Worm (Caenorhabditis elegans) whole organism, L4 larva: ENCODE measurements around the gene C16D9.1.

Source experiments
- D1046.2 ChIP-seq: fragments of 200-800 bp; sonication (Bioruptor generic); IDR thresholded peaks from 2 replicates; pipeline ENCODE4 v1.3.6; 2022; ENCODE audit warnings: missing genetic modification characterization, missing compliant biosample characterization
- F10B5.3 ChIP-seq: sonication (generic microtip); optimal IDR thresholded peaks from 2 replicates; lab custom pipeline; 2016; ENCODE audit warnings: mild to moderate bottlenecking, missing genetic modification characterization, missing compliant biosample characterization
- R02D3.7 ChIP-seq: fragments of 150-350 bp; sonication (generic microtip); optimal IDR thresholded peaks from 3 replicates; lab custom pipeline; 2014; ENCODE audit warnings: missing biosample characterization, missing genetic modification characterization
- T26A8.4 ChIP-seq: fragments of 200-800 bp; sonication (Bioruptor generic); IDR thresholded peaks from 2 replicates; pipeline ENCODE4 v1.3.6; 2022; ENCODE audit warnings: missing genetic modification characterization, missing compliant biosample characterization
- aha-1 ChIP-seq: fragments of 150-350 bp; peaks from one replicate; lab custom pipeline; 2014; ENCODE audit warnings: missing biosample characterization, missing genetic modification characterization
- aly-2 ChIP-seq: sonication (generic microtip); optimal IDR thresholded peaks from 2 replicates; lab custom pipeline; 2018; ENCODE audit warnings: missing biosample characterization, missing genetic modification characterization
- ama-1 ChIP-seq: fragments of 150-350 bp; optimal IDR thresholded peaks from 2 replicates; lab custom pipeline; 2014; ENCODE audit warnings: inconsistent platforms, mixed read lengths
- arid-1 ChIP-seq: fragments of 200-800 bp; sonication (Bioruptor generic); conservative IDR thresholded peaks from 2 replicates; pipeline ENCODE4 v1.3.6; 2022; ENCODE audit warnings: missing genetic modification reagents, missing genetic modification characterization, missing compliant biosample characterization
- ceh-20 ChIP-seq: fragments of 200-800 bp; sonication (Bioruptor generic); IDR thresholded peaks from 2 replicates; pipeline ENCODE4 v1.3.6; 2022; ENCODE audit warnings: missing genetic modification reagents, missing genetic modification characterization, missing compliant biosample characterization
- ceh-44 ChIP-seq: fragments of 200-800 bp; sonication (Bioruptor generic); IDR thresholded peaks from 2 replicates; pipeline ENCODE4 v1.3.6; 2022; ENCODE audit warnings: missing genetic modification reagents, missing genetic modification characterization, missing compliant biosample characterization
- ceh-62 ChIP-seq: sonication (generic microtip); optimal IDR thresholded peaks from 2 replicates; lab custom pipeline; 2017; ENCODE audit warnings: missing biosample characterization, missing genetic modification characterization
- cey-2 ChIP-seq: sonication (generic microtip); optimal IDR thresholded peaks from 3 replicates; lab custom pipeline; 2017; ENCODE audit warnings: missing genetic modification characterization, mild to moderate bottlenecking, missing compliant biosample characterization, antibody characterized with exemption, borderline replicate concordance; ENCODE audit not compliant: insufficient read depth
- daf-12 ChIP-seq: fragments of 150-350 bp; optimal IDR thresholded peaks from 2 replicates; lab custom pipeline; 2014; ENCODE audit warnings: missing biosample characterization, missing genetic modification reagents, missing genetic modification characterization
- daf-16 ChIP-seq, 3 experiments: sonication (generic microtip); optimal IDR thresholded peaks; 2 replicates each; lab custom pipeline; 2016 to 2017; ENCODE audit warnings: missing genetic modification characterization in 3 of 3, missing genetic modification reagents in 3 of 3, mild to moderate bottlenecking in 2 of 3, missing compliant biosample characterization in 2 of 3, missing biosample characterization in 1 of 3, moderate library complexity in 1 of 3
- dmd-6 ChIP-seq: fragments of 200-800 bp; sonication (Bioruptor generic); IDR thresholded peaks from 2 replicates; pipeline ENCODE4 v1.3.6; 2022; ENCODE audit warnings: missing genetic modification reagents, missing genetic modification characterization, missing compliant biosample characterization
- dmd-8 ChIP-seq: fragments of 200-800 bp; sonication (Bioruptor generic); IDR thresholded peaks from 2 replicates; pipeline ENCODE4 v1.3.6; 2022; ENCODE audit warnings: missing genetic modification characterization, missing compliant biosample characterization
- dve-1 ChIP-seq: sonication (generic microtip); optimal IDR thresholded peaks from 2 replicates; lab custom pipeline; 2017; ENCODE audit warnings: antibody characterized with exemption, mild to moderate bottlenecking, missing genetic modification characterization, missing compliant biosample characterization; ENCODE audit not compliant: insufficient read depth
- egl-43 ChIP-seq: fragments of 200-800 bp; sonication (Bioruptor generic); IDR thresholded peaks from 2 replicates; pipeline ENCODE4 v1.3.6; 2022; ENCODE audit warnings: missing genetic modification reagents, missing genetic modification characterization, missing compliant biosample characterization
- fkh-10 ChIP-seq: fragments of 150-350 bp; optimal IDR thresholded peaks from 2 replicates; lab custom pipeline; 2014; ENCODE audit warnings: missing biosample characterization, missing genetic modification reagents, missing genetic modification characterization
- gei-8 ChIP-seq: fragments of 200-800 bp; sonication (Bioruptor generic); optimal IDR thresholded peaks from 2 replicates; lab custom pipeline; 2018; ENCODE audit warnings: mild to moderate bottlenecking, missing genetic modification characterization, missing compliant biosample characterization
- hlh-30 ChIP-seq: sonication (generic microtip); optimal IDR thresholded peaks from 2 replicates; lab custom pipeline; 2017; ENCODE audit warnings: antibody characterized with exemption, mild to moderate bottlenecking, missing genetic modification characterization, missing compliant biosample characterization; ENCODE audit not compliant: insufficient read depth
- hmg-1.1 ChIP-seq: fragments of 200-800 bp; sonication (Bioruptor generic); IDR thresholded peaks from 2 replicates; pipeline ENCODE4 v1.3.6; 2022; ENCODE audit warnings: missing genetic modification reagents, missing genetic modification characterization, missing compliant biosample characterization
- lin-1 ChIP-seq: fragments of 200-800 bp; sonication (Bioruptor generic); IDR thresholded peaks from 2 replicates; pipeline ENCODE4 v1.3.6; 2022; ENCODE audit warnings: missing genetic modification reagents, missing genetic modification characterization, missing compliant biosample characterization
- lsy-2 ChIP-seq, 2 experiments: fragments of 150-350 bp in 1 of 2; sonication (generic microtip) in 1 of 2; optimal IDR thresholded peaks; 2 replicates each; lab custom pipeline; 2014 to 2017; ENCODE audit warnings: missing biosample characterization in 2 of 2, missing genetic modification characterization in 2 of 2
- mdl-1 ChIP-seq, 2 experiments: fragments of 150-350 bp in 1 of 2; sonication (generic microtip) in 1 of 2; optimal IDR thresholded peaks; 2 replicates each; lab custom pipeline; 2014 to 2017; ENCODE audit warnings: missing biosample characterization in 2 of 2, missing genetic modification characterization in 2 of 2
- mdt-29 ChIP-seq: fragments of 200-800 bp; sonication (Bioruptor generic); IDR thresholded peaks from 2 replicates; pipeline ENCODE4 v1.3.6; 2022; ENCODE audit warnings: missing genetic modification reagents, missing genetic modification characterization, missing compliant biosample characterization
- mep-1 ChIP-seq: fragments of 150-350 bp; sonication (generic microtip); optimal IDR thresholded peaks from 3 replicates; lab custom pipeline; 2014; ENCODE audit warnings: missing biosample characterization, missing genetic modification characterization
- mxl-2 ChIP-seq: fragments of 200-800 bp; sonication (Bioruptor generic); conservative IDR thresholded peaks from 2 replicates; pipeline ENCODE4 v1.3.6; 2022; ENCODE audit warnings: missing genetic modification reagents, missing genetic modification characterization, missing compliant biosample characterization
- nhr-10 ChIP-seq: fragments of 150-350 bp; optimal IDR thresholded peaks from 2 replicates; lab custom pipeline; 2014; ENCODE audit warnings: missing biosample characterization, missing genetic modification characterization
- nhr-11 ChIP-seq: fragments of 150-350 bp; optimal IDR thresholded peaks from 2 replicates; lab custom pipeline; 2014; ENCODE audit warnings: missing biosample characterization, missing genetic modification characterization
- nhr-111 ChIP-seq: fragments of 200-800 bp; sonication (Bioruptor generic); optimal IDR thresholded peaks from 2 replicates; lab custom pipeline; 2018; ENCODE audit warnings: mild to moderate bottlenecking, missing genetic modification characterization, missing compliant biosample characterization
- nhr-25 ChIP-seq: sonication (generic microtip); optimal IDR thresholded peaks from 2 replicates; lab custom pipeline; 2017; ENCODE audit warnings: missing genetic modification characterization, mild to moderate bottlenecking, missing compliant biosample characterization, antibody characterized with exemption, moderate library complexity, borderline replicate concordance; ENCODE audit not compliant: insufficient read depth
- nhr-28 ChIP-seq: fragments of 150-350 bp; optimal IDR thresholded peaks from 2 replicates; lab custom pipeline; 2014; ENCODE audit warnings: missing biosample characterization, missing genetic modification characterization
- nhr-41 ChIP-seq: fragments of 200-800 bp; sonication (Bioruptor generic); IDR thresholded peaks from 2 replicates; pipeline ENCODE4 v1.3.6; 2022; ENCODE audit warnings: missing genetic modification reagents, missing genetic modification characterization, missing compliant biosample characterization
- nhr-76 ChIP-seq: fragments of 150-350 bp; optimal IDR thresholded peaks from 2 replicates; lab custom pipeline; 2014; ENCODE audit warnings: missing biosample characterization, missing genetic modification characterization
- nhr-77 ChIP-seq: fragments of 150-350 bp; optimal IDR thresholded peaks from 2 replicates; lab custom pipeline; 2014; ENCODE audit warnings: missing biosample characterization, missing genetic modification characterization
- pha-4 ChIP-seq, 2 experiments: fragments of 150-350 bp in 1 of 2; fragments of 200-800 bp in 1 of 2; sonication (Bioruptor generic) in 1 of 2; IDR thresholded peaks in 1 of 2; optimal IDR thresholded peaks in 1 of 2; 2 replicates each; pipeline versions ENCODE4 v1.3.6 to Lab custom; 2014 to 2022; ENCODE audit warnings: missing genetic modification characterization in 2 of 2, missing genetic modification reagents in 2 of 2, missing biosample characterization in 1 of 2, missing compliant biosample characterization in 1 of 2
- php-3 ChIP-seq: fragments of 200-800 bp; sonication (Bioruptor generic); IDR thresholded peaks from 2 replicates; pipeline ENCODE4 v1.3.6; 2022; ENCODE audit warnings: missing genetic modification reagents, missing genetic modification characterization, missing compliant biosample characterization
- pqm-1 ChIP-seq: sonication (generic microtip); optimal IDR thresholded peaks from 2 replicates; lab custom pipeline; 2017; ENCODE audit warnings: missing biosample characterization, missing genetic modification characterization
- set-16 ChIP-seq: fragments of 200-800 bp; sonication (Bioruptor generic); IDR thresholded peaks from 2 replicates; pipeline ENCODE4 v1.3.6; 2022; ENCODE audit warnings: missing genetic modification reagents, missing genetic modification characterization, missing compliant biosample characterization
- skn-1 ChIP-seq: fragments of 150-350 bp; optimal IDR thresholded peaks from 2 replicates; lab custom pipeline; 2014; ENCODE audit warnings: missing biosample characterization, missing genetic modification characterization
- snpc-1.2 ChIP-seq: fragments of 200-800 bp; sonication (Bioruptor generic); IDR thresholded peaks from 2 replicates; pipeline ENCODE4 v1.3.6; 2022; ENCODE audit warnings: missing genetic modification reagents, missing genetic modification characterization, missing compliant biosample characterization
- snpc-4 ChIP-seq: fragments of 150-350 bp; optimal IDR thresholded peaks from 2 replicates; lab custom pipeline; 2014; ENCODE audit warnings: missing biosample characterization, missing genetic modification characterization
- spr-1 ChIP-seq: sonication (generic microtip); optimal IDR thresholded peaks from 2 replicates; lab custom pipeline; 2016; ENCODE audit warnings: mild to moderate bottlenecking, missing genetic modification characterization, missing compliant biosample characterization
- tag-97 ChIP-seq: fragments of 200-800 bp; sonication (Bioruptor generic); IDR thresholded peaks from 2 replicates; pipeline ENCODE4 v1.3.6; 2022; ENCODE audit warnings: missing genetic modification characterization, missing compliant biosample characterization
- tra-1 ChIP-seq: fragments of 200-800 bp; sonication (Bioruptor generic); IDR thresholded peaks from 2 replicates; pipeline ENCODE4 v1.3.6; 2022; ENCODE audit warnings: missing genetic modification reagents, missing genetic modification characterization, missing compliant biosample characterization
- zfp-2 ChIP-seq: sonication (generic microtip); optimal IDR thresholded peaks from 2 replicates; lab custom pipeline; 2016; ENCODE audit warnings: mild to moderate bottlenecking, missing genetic modification characterization, missing compliant biosample characterization
- zip-11 ChIP-seq: fragments of 200-800 bp; sonication (Bioruptor generic); IDR thresholded peaks from 2 replicates; pipeline ENCODE4 v1.3.6; 2022; ENCODE audit warnings: missing genetic modification characterization, missing compliant biosample characterization
- ztf-11 ChIP-seq: fragments of 150-350 bp; optimal IDR thresholded peaks from 2 replicates; lab custom pipeline; 2014; ENCODE audit warnings: missing biosample characterization, missing genetic modification characterization
- ztf-7 ChIP-seq: fragments of 150-350 bp; optimal IDR thresholded peaks from 2 replicates; lab custom pipeline; 2014; ENCODE audit warnings: missing biosample characterization, missing genetic modification characterization

C16D9.1 gene

ce11 chrV:8217661-8218265 lies 41.4 kb upstream of the C16D9.1 start, which contains the start of gene K07C11.8:
TSS of gene K07C11.8 (minus strand) at chrV:8217884.
- no peak for TF ChIP-seq php-3 (GFP tag; lab: Robert Waterston, UW)
- TF ChIP-seq ceh-44 (GFP tag; lab: Robert Waterston, UW): no peak
- TF ChIP-seq mdt-29 (GFP tag; lab: Robert Waterston, UW): peak; percentile 23; the same call in 1 of the 2 replicates
- no peak for TF ChIP-seq gei-8 (GFP tag; lab: Kevin White, UChicago)
- TF ChIP-seq ztf-11: no peak
- no peak for TF ChIP-seq pqm-1 (tag; lab: Kevin White, UChicago)
- TF ChIP-seq daf-16 (GFP tag; optimal IDR thresholded peaks at IDR 0.05; lab: Kevin White, UChicago): no peak
- TF ChIP-seq daf-16 (tag; optimal IDR thresholded peaks at IDR 0.05; lab: Kevin White, UChicago): peak; percentile 10
- no peak for TF ChIP-seq snpc-4 (tag; lab: Kevin White, UChicago)
- TF ChIP-seq R02D3.7: no peak
- no peak for TF ChIP-seq zip-11 (GFP tag; lab: Robert Waterston, UW)
- TF ChIP-seq mdl-1 (tag; optimal IDR thresholded peaks at IDR 0.05; lab: Kevin White, UChicago): no peak
- no peak for TF ChIP-seq set-16
- TF ChIP-seq nhr-41 (GFP tag; lab: Robert Waterston, UW): no peak
- no peak for TF ChIP-seq F10B5.3
- TF ChIP-seq mxl-2 (GFP tag; lab: Robert Waterston, UW): no peak
- no peak for TF ChIP-seq nhr-77 (tag; lab: Kevin White, UChicago)
- TF ChIP-seq pha-4 (GFP tag; IDR thresholded peaks at IDR 0.05; lab: Robert Waterston, UW): no peak
- no peak for TF ChIP-seq pha-4 (tag; optimal IDR thresholded peaks at IDR 0.05; lab: Kevin White, UChicago)
- TF ChIP-seq fkh-10: peak; percentile 23
- TF ChIP-seq ama-1 (lab: Kevin White, UChicago): no peak
- no peak for TF ChIP-seq spr-1 (tag; lab: Kevin White, UChicago)
- no peak for TF ChIP-seq mep-1
- TF ChIP-seq tra-1 (GFP tag; lab: Robert Waterston, UW): peak; percentile 32; the same call in 1 of the 2 replicates
- TF ChIP-seq aly-2 (tag; lab: Kevin White, UChicago): no peak
- TF ChIP-seq ceh-20 (GFP tag; lab: Robert Waterston, UW): no peak
- peak; percentile 14; the same call in 1 of the 2 replicates for TF ChIP-seq lin-1 (GFP tag; lab: Robert Waterston, UW)
- no peak for TF ChIP-seq nhr-10
- no peak for TF ChIP-seq T26A8.4
- no peak for TF ChIP-seq nhr-25
- TF ChIP-seq arid-1 (GFP tag; lab: Robert Waterston, UW): no peak
- no peak for TF ChIP-seq ztf-7 (tag; lab: Kevin White, UChicago)
- no peak for TF ChIP-seq snpc-1.2 (GFP tag; lab: Robert Waterston, UW)
- no peak for TF ChIP-seq D1046.2
- no peak for TF ChIP-seq nhr-11 (tag; lab: Kevin White, UChicago)
- TF ChIP-seq hmg-1.1 (GFP tag; lab: Robert Waterston, UW): no peak
- TF ChIP-seq skn-1 (tag; lab: Kevin White, UChicago): no peak
- peak; percentile 25 for TF ChIP-seq dve-1 (tag; lab: Kevin White, UChicago)
- no peak for TF ChIP-seq tag-97
- TF ChIP-seq zfp-2 (tag; lab: Kevin White, UChicago): no peak
- TF ChIP-seq ceh-62: no peak
- no peak for TF ChIP-seq nhr-111 (GFP tag; lab: Kevin White, UChicago)
- TF ChIP-seq dmd-8: no peak
- peak; percentile 50 for TF ChIP-seq nhr-28 (tag; lab: Kevin White, UChicago)
- no peak for TF ChIP-seq nhr-76 (tag; lab: Kevin White, UChicago)
- TF ChIP-seq cey-2 (tag; lab: Kevin White, UChicago): no peak
- TF ChIP-seq hlh-30 (tag; lab: Kevin White, UChicago): peak; percentile 7
- TF ChIP-seq daf-12 (tag; lab: Kevin White, UChicago): no peak
- TF ChIP-seq aha-1: peak; percentile 44
- no peak for TF ChIP-seq lsy-2 (tag; optimal IDR thresholded peaks at IDR 0.05; lab: Kevin White, UChicago)
- peak; percentile 78 for TF ChIP-seq dmd-6 (GFP tag; lab: Robert Waterston, UW)
- TF ChIP-seq egl-43 (GFP tag; lab: Robert Waterston, UW): no peak
